Fruit fly (Drosophila melanogaster): ENCODE results near the gene Msr-110.

dm6 chr3L:5522904-5523428 lies 54.2 kb downstream of the Msr-110 start:
- TF ChIP-seq Sin3A (optimal IDR thresholded peaks at IDR 0.05): no peak
- TF ChIP-seq ttk (optimal IDR thresholded peaks at IDR 0.05): no peak

Measured in Kc167 (cell line).